Worm (Caenorhabditis elegans): ENCODE results near the gene sru-4.

Gene sru-4

DNA sequence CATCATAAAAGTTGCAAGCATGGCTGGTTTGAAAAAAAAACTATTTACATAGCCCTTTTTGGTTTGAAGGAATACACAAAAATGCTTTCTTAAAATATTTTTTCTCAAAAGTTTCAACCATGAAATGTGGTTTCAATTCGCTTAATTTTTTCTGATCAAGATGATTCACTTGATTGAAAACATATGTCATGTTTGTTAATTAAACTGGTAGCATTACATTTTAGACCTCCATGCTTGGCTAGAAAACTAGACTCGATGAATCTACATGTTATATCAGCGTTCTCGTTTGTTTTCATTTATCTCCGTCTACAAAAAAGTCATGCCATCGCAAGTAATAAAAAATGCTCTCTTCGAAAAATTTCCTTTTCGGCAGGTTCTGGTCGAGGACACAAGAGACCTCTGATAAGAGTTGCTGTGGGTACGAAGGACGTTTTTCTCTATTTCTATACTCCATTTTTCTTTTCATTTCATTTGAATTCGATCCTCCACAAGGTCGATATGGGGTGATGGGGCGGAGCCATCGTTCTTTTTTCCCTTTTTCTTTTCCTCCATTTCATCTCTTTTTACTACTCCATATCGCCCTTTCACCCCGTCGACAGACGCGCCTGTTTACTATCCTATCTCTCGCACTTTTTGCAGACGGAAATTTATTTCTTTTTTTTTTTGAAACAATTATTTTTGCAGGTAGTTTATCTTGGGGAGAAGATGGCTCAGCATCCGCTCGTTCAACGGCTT is 27.7 kb downstream of the sru-4 start, which contains the start of gene elo-1 (continued):
- no peak for TF ChIP-seq zip-2 (tag; optimal IDR thresholded peaks at IDR 0.05)
- TF ChIP-seq arid-1 (GFP tag; conservative IDR thresholded peaks at IDR 0.05): no peak
- TF ChIP-seq nhr-42 (GFP tag; IDR thresholded peaks at IDR 0.05): no peak
- peak in 1 of 2 experiments; percentile 38 for TF ChIP-seq mdl-1 (tag; optimal IDR thresholded peaks at IDR 0.05)
- TF ChIP-seq F37D6.2 (tag; optimal IDR thresholded peaks at IDR 0.05): no peak
- no peak for TF ChIP-seq gei-8 (GFP tag; optimal IDR thresholded peaks at IDR 0.05)
- TF ChIP-seq hif-1 (tag; optimal IDR thresholded peaks at IDR 0.05): no peak
- TF ChIP-seq snpc-1.2 (GFP tag; IDR thresholded peaks at IDR 0.05): no peak
- TF ChIP-seq T20F7.1 (GFP tag; optimal IDR thresholded peaks at IDR 0.05): peak; percentile 72
- peak; percentile 24 for TF ChIP-seq mxl-3 (GFP tag; optimal IDR thresholded peaks at IDR 0.05)
- TF ChIP-seq cey-2 (tag; optimal IDR thresholded peaks at IDR 0.05; ENCODE audit: borderline replicate concordance, insufficient read depth): no peak
- no peak for TF ChIP-seq nhr-41 (GFP tag; IDR thresholded peaks at IDR 0.05)
- TF ChIP-seq nhr-28 (tag; optimal IDR thresholded peaks at IDR 0.05): peak; percentile 83
- TF ChIP-seq saeg-2 (GFP tag; IDR thresholded peaks at IDR 0.05): 0 out of 2 replicates have a peak, but pooled peaks have one; percentile 43
- no peak for TF ChIP-seq tag-97 (GFP tag; IDR thresholded peaks at IDR 0.05)
- no peak for TF ChIP-seq ZK337.2 (GFP tag; IDR thresholded peaks at IDR 0.05)
- no peak for TF ChIP-seq ceh-28 (tag; optimal IDR thresholded peaks at IDR 0.05)

DNA sequence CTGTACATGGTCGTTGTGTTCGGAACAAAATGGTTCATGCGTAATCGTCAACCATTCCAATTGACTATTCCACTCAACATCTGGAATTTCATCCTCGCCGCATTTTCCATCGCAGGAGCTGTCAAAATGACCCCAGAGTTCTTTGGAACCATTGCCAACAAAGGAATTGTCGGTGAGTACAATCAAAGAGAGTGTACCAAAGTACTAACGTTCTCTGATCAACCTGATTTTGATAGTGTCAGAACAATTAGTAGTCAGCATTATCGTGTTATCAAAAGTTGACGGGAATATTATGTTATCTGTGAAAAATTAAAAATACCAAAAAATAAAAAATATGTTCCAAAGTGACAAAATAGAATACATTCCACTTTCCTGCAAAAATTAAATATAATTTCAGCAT is 28.8 kb downstream of the sru-4 start:
- no peak for TF ChIP-seq T26A8.4 (GFP tag; IDR thresholded peaks at IDR 0.05)
- TF ChIP-seq nhr-237 (tag; optimal IDR thresholded peaks at IDR 0.05): no peak
- no peak for TF ChIP-seq lin-1 (GFP tag; IDR thresholded peaks at IDR 0.05)
- TF ChIP-seq ctbp-1 (GFP tag; IDR thresholded peaks at IDR 0.05): no peak
- TF ChIP-seq mes-2 (tag; optimal IDR thresholded peaks at IDR 0.05; ENCODE audit: poor library complexity, severe bottlenecking): no peak
- TF ChIP-seq attf-4 (tag; optimal IDR thresholded peaks at IDR 0.05): no peak
- TF ChIP-seq egl-43 (GFP tag; IDR thresholded peaks at IDR 0.05): no peak
- TF ChIP-seq ceh-20 (GFP tag; IDR thresholded peaks at IDR 0.05): no peak
- no peak for TF ChIP-seq aly-2 (tag; optimal IDR thresholded peaks at IDR 0.05)
- no peak for TF ChIP-seq mdt-29 (GFP tag; IDR thresholded peaks at IDR 0.05)
- no peak for TF ChIP-seq ztf-7 (tag; optimal IDR thresholded peaks at IDR 0.05)
- TF ChIP-seq mdl-1 (tag; optimal IDR thresholded peaks at IDR 0.05): no peak
- TF ChIP-seq set-16 (GFP tag; IDR thresholded peaks at IDR 0.05): no peak
- TF ChIP-seq lin-38 (GFP tag; IDR thresholded peaks at IDR 0.05): no peak
- no peak for TF ChIP-seq ces-1 (GFP tag; optimal IDR thresholded peaks at IDR 0.05)
- TF ChIP-seq fkh-10 (GFP tag; optimal IDR thresholded peaks at IDR 0.05): no peak
- TF ChIP-seq rbr-2 (tag; optimal IDR thresholded peaks at IDR 0.05): no peak
- TF ChIP-seq ceh-82 (tag; optimal IDR thresholded peaks at IDR 0.05): no peak
- no peak for TF ChIP-seq zfp-2 (tag; optimal IDR thresholded peaks at IDR 0.05)
- TF ChIP-seq unc-39 (tag; optimal IDR thresholded peaks at IDR 0.05): no peak
- TF ChIP-seq T20F7.1 (GFP tag; optimal IDR thresholded peaks at IDR 0.05): peak; percentile 47
- TF ChIP-seq Y75B8A.6 (GFP tag; IDR thresholded peaks at IDR 0.05): no peak
- TF ChIP-seq snpc-1.2 (GFP tag; IDR thresholded peaks at IDR 0.05): no peak
- no peak for TF ChIP-seq hif-1 (tag; optimal IDR thresholded peaks at IDR 0.05)
- TF ChIP-seq gei-8 (GFP tag; optimal IDR thresholded peaks at IDR 0.05): no peak
- no peak for TF ChIP-seq dmd-9 (GFP tag; IDR thresholded peaks at IDR 0.05)
- TF ChIP-seq lin-13 (GFP tag; optimal IDR thresholded peaks at IDR 0.05): no peak
- TF ChIP-seq F44E2.7 (GFP tag; IDR thresholded peaks at IDR 0.05): no peak
- TF ChIP-seq nhr-41 (GFP tag; IDR thresholded peaks at IDR 0.05): no peak
- TF ChIP-seq nhr-48 (tag; optimal IDR thresholded peaks at IDR 0.05): peak; percentile 27
- TF ChIP-seq pqm-1 (tag; optimal IDR thresholded peaks at IDR 0.05): peak; percentile 32
- no peak for TF ChIP-seq hmg-1.1 (GFP tag; IDR thresholded peaks at IDR 0.05)
- no peak for TF ChIP-seq aha-1 (tag)
- TF ChIP-seq madf-5 (GFP tag; IDR thresholded peaks at IDR 0.05): 0 out of 4 replicates have a peak, but pooled peaks of 1 of the 2 experiments have one; percentile 36
- TF ChIP-seq daf-8 (GFP tag; IDR thresholded peaks at IDR 0.05): no peak
- no peak for TF ChIP-seq daf-16 (GFP tag; optimal IDR thresholded peaks at IDR 0.05)
- TF ChIP-seq daf-16 (tag; optimal IDR thresholded peaks at IDR 0.05): peak; percentile 15
- no peak for TF ChIP-seq ZK546.5 (tag; optimal IDR thresholded peaks at IDR 0.05)

Data from whole organism, L4 larva.